Fruit fly (Drosophila melanogaster): Measurements from ENCODE around the gene IKKbeta.

DNA sequence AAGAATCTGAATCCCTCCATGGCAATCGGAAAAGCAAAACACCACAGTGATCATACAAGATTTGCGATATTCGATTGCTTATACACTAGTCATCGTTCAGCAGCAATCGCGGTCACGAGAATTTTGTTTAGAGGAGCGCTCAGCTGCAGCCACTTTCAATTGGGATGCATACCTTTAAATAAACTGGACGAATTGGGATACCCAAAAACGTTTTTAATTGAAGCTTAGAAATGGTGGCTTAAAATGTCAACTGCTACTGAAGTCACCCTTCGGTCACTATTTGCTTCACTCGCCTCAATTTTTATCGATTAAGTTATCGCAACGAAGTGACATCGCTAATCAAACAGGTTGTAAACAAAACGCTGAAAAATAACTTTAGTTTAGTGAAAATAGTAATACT is at the start of gene IKKbeta, which contains the start of gene CG5013:
- TF ChIP-seq insv (optimal IDR thresholded peaks at IDR 0.05) (no peak), psq (optimal IDR thresholded peaks at IDR 0.05) (no peak), ttk (optimal IDR thresholded peaks at IDR 0.05) (no peak), Sin3A (optimal IDR thresholded peaks at IDR 0.05) (no peak)

All from Kc167 (cell line).